Worm (Caenorhabditis elegans): ENCODE results near the gene ZK971.1.

ZK971.1 gene

DNA sequence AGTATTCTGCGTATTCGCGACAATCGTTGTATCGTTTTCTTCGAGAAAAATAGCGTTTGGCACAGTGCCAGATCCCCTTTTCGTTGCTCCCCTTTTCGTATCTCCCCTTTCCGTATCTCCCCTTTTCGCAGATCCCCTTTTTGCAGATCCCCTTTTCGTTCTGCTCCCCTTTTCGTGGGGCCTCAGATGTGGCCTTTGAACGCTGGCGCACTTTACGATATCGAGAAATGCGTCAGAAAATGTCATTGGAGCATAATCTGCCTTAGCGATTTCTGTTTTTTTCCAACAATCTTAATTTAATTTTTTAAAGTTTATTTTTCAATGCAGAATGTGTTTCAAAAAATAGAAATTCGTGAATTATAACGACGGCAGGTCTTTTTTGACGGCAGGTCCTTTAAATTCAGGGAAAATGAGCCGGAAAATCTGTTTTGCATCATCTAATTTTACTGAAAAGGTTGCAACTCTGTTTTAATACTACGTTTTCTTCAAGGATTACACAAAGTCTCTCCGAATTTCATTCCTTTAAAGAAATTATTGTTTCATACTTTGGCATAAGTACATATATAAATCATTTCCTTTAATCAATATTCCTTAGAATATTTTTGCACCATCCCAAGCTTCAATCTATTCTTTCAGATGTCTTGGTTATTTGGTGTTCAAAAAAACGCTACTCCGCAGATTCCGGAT lies 31.0 kb downstream of the ZK971.1 start, which contains the start of gene atad-3 (continued):
- TF ChIP-seq egl-18 (GFP tag; IDR thresholded peaks at IDR 0.05) (peak; percentile 83), Y79H2A.3 (GFP tag; conservative IDR thresholded peaks at IDR 0.05) (peak; percentile 88), atf-7 (tag; optimal IDR thresholded peaks at IDR 0.05) (peak; percentile 64), F55B11.4 (tag; optimal IDR thresholded peaks at IDR 0.05; ENCODE audit: borderline replicate concordance, insufficient read depth) (no peak), ztf-25 (GFP tag; IDR thresholded peaks at IDR 0.05) (peak; percentile 98), B0035.1 (tag; optimal IDR thresholded peaks at IDR 0.05) (peak; percentile 20), lin-35 (GFP tag; optimal IDR thresholded peaks at IDR 0.05) (peak in 2 of 3 experiments; percentile 58 to 83), aptf-2 (GFP tag; conservative IDR thresholded peaks at IDR 0.05) (peak; percentile 94), die-1 (tag; optimal IDR thresholded peaks at IDR 0.05) (no peak), F49E8.2 (tag; optimal IDR thresholded peaks at IDR 0.05; ENCODE audit: insufficient read depth) (peak; percentile 49), C17E4.6 (GFP tag; IDR thresholded peaks at IDR 0.05) (peak; percentile 90), B0261.1 (tag; optimal IDR thresholded peaks at IDR 0.05) (peak; percentile 10), nfya-1 (tag; optimal IDR thresholded peaks at IDR 0.05; ENCODE audit: borderline replicate concordance, insufficient read depth) (no peak), hsf-1 (GFP tag; IDR thresholded peaks at IDR 0.05) (peak; percentile 80; the same call in 1 of the 2 replicates), lag-1 (GFP tag; IDR thresholded peaks at IDR 0.05) (0 out of 2 replicates have a peak, but pooled peaks have one; percentile 68), hmg-1.2 (GFP tag; IDR thresholded peaks at IDR 0.05) (peak; percentile 78), tbp1 (GFP tag; optimal IDR thresholded peaks at IDR 0.05) (peak; percentile 72), ceh-58 (GFP tag; IDR thresholded peaks at IDR 0.05) (no peak), ZK185.1 (tag; optimal IDR thresholded peaks at IDR 0.05; ENCODE audit: poor library complexity, severe bottlenecking) (peak; percentile 86), ztf-26 (tag; optimal IDR thresholded peaks at IDR 0.05) (peak; percentile 33), mes-4 (tag; optimal IDR thresholded peaks at IDR 0.05) (no peak), sea-2 (GFP tag; IDR thresholded peaks at IDR 0.05) (0 out of 2 replicates have a peak, but pooled peaks have one; percentile 22), dox-1 (GFP tag; IDR thresholded peaks at IDR 0.05) (peak; percentile 98), sptf-2 (GFP tag; optimal IDR thresholded peaks at IDR 0.05) (no peak), D2030.7 (GFP tag; IDR thresholded peaks at IDR 0.05) (peak; percentile 97), ceh-40 (GFP tag; IDR thresholded peaks at IDR 0.05) (peak; percentile 78; the same call in 1 of the 2 replicates), B0336.3 (GFP tag; IDR thresholded peaks at IDR 0.05) (peak; percentile 70; the same call in 1 of the 2 replicates), nhr-120 (GFP tag; IDR thresholded peaks at IDR 0.05) (no peak), cebp-1 (GFP tag; IDR thresholded peaks at IDR 0.05) (peak; percentile 89), cebp-1 (tag; optimal IDR thresholded peaks at IDR 0.05) (peak; percentile 86), him-1 (tag; optimal IDR thresholded peaks at IDR 0.05) (no peak), ceh-100 (GFP tag; IDR thresholded peaks at IDR 0.05) (peak; percentile 100), attf-6 (GFP tag; IDR thresholded peaks at IDR 0.05) (peak; percentile 63; the same call in 1 of the 2 replicates), hrde-1 (tag; optimal IDR thresholded peaks at IDR 0.05; ENCODE audit: borderline replicate concordance) (peak; percentile 33), tlf-1 (GFP tag; optimal IDR thresholded peaks at IDR 0.05) (peak; percentile 65), dpl-1 (GFP tag; optimal IDR thresholded peaks at IDR 0.05) (peak; percentile 24), F39B2.1 (GFP tag; IDR thresholded peaks at IDR 0.05) (no peak), nhr-80 (tag; optimal IDR thresholded peaks at IDR 0.05) (peak; percentile 63), C06A6.2 (GFP tag; conservative IDR thresholded peaks at IDR 0.05) (peak; percentile 89), athp-1 (tag; optimal IDR thresholded peaks at IDR 0.05) (peak; percentile 84), F57A8.1 (GFP tag; optimal IDR thresholded peaks at IDR 0.05) (no peak), B0019.2 (GFP tag; conservative IDR thresholded peaks at IDR 0.05) (peak; percentile 95), ztf-22 (GFP tag; optimal IDR thresholded peaks at IDR 0.05) (peak; percentile 49), lsy-27 (tag; optimal IDR thresholded peaks at IDR 0.05; ENCODE audit: borderline replicate concordance, insufficient read depth) (no peak), tbx-9 (tag; optimal IDR thresholded peaks at IDR 0.05; ENCODE audit: borderline replicate concordance) (no peak), madf-8 (GFP tag; conservative IDR thresholded peaks at IDR 0.05) (peak; percentile 77), nfyb-1 (GFP tag; IDR thresholded peaks at IDR 0.05) (peak; percentile 95)
